Fruit fly (Drosophila melanogaster): ENCODE results near the gene CG8534.

CG8534 gene

DNA sequence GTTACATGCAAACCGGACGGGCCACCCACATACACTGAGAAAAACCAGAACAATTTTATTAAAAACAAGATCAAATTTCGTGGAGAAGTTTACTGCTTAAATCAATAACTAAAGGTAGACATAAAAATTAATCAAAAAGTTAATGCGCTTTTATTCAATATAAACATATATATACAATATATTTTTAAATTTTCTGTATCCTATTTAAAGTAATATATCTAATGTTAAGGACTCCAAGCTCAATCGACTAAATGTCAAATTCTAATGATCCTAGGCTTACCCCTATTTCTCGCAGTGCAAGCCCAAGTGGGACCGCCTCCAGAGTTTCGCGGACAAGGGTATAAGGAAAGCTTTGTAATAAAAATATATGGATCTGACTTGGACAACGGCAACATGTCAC, 45.2 kb downstream of the CG8534 start:
- TF ChIP-seq ci (GFP tag; IDR thresholded peaks at IDR 0.05) (no peak), ttk (GFP tag; IDR thresholded peaks at IDR 0.05) (no peak; the same call in 1 of the 2 replicates), CG10979 (tag; optimal IDR thresholded peaks at IDR 0.05) (no peak), Dref (GFP tag; IDR thresholded peaks at IDR 0.05) (no peak), CG13424 (tag; optimal IDR thresholded peaks at IDR 0.05) (peak; percentile 21), Fer3 (tag; optimal IDR thresholded peaks at IDR 0.05) (peak; percentile 20), CG10209 (GFP tag; optimal IDR thresholded peaks at IDR 0.05) (peak; percentile 15), Doc2 (GFP tag; IDR thresholded peaks at IDR 0.05) (no peak), fd102C (GFP tag; optimal IDR thresholded peaks at IDR 0.05) (no peak), CG13296 (GFP tag; optimal IDR thresholded peaks at IDR 0.05) (peak; percentile 44), row (GFP tag; IDR thresholded peaks at IDR 0.05) (peak; percentile 26; the same call in 1 of the 3 replicates), peb (GFP tag; IDR thresholded peaks at IDR 0.05) (no peak), CG15601 (tag; optimal IDR thresholded peaks at IDR 0.05) (no peak), Sry-β (GFP tag; optimal IDR thresholded peaks at IDR 0.05) (no peak), Atf6 (GFP tag; IDR thresholded peaks at IDR 0.05) (no peak), Oli (tag; optimal IDR thresholded peaks at IDR 0.05) (peak; percentile 17), Deaf1 (tag; optimal IDR thresholded peaks at IDR 0.05) (peak; percentile 4), sens (GFP tag) (no peak), emc (GFP tag; optimal IDR thresholded peaks at IDR 0.05) (no peak), nerfin-2 (GFP tag; IDR thresholded peaks at IDR 0.05; ENCODE audit: partially characterized antibody) (no peak), CG32767 (GFP tag; IDR thresholded peaks at IDR 0.05) (no peak), HLHmδ (GFP tag; optimal IDR thresholded peaks at IDR 0.05) (no peak), CG4707 (GFP tag; optimal IDR thresholded peaks at IDR 0.05) (no peak), Myb (GFP tag; optimal IDR thresholded peaks at IDR 0.05) (no peak), chif (GFP tag; optimal IDR thresholded peaks at IDR 0.05) (no peak), slbo (GFP tag; IDR thresholded peaks at IDR 0.05) (peak; percentile 18; the same call in 1 of the 2 replicates), CG9437 (GFP tag; optimal IDR thresholded peaks at IDR 0.05) (no peak), CG15696 (tag; optimal IDR thresholded peaks at IDR 0.05) (no peak), CG17568 (GFP tag; optimal IDR thresholded peaks at IDR 0.05) (no peak), da (GFP tag; optimal IDR thresholded peaks at IDR 0.05) (no peak), PHDP (tag; optimal IDR thresholded peaks at IDR 0.05) (peak; percentile 26), CG3281 (GFP tag; optimal IDR thresholded peaks at IDR 0.05) (peak; percentile 27), CG31365 (tag; optimal IDR thresholded peaks at IDR 0.05) (no peak), CG3065 (GFP tag; optimal IDR thresholded peaks at IDR 0.05) (no peak), insv (GFP tag; optimal IDR thresholded peaks at IDR 0.05) (no peak), chm (GFP tag; IDR thresholded peaks at IDR 0.05) (no peak), lmd (GFP tag; IDR thresholded peaks at IDR 0.05) (peak; percentile 39), Mad (GFP tag; optimal IDR thresholded peaks at IDR 0.05) (no peak), Dip3 (GFP tag; optimal IDR thresholded peaks at IDR 0.05) (no peak), HHEX (GFP tag; optimal IDR thresholded peaks at IDR 0.05) (peak; percentile 27), Dbx (GFP tag; IDR thresholded peaks at IDR 0.05) (0 out of 3 replicates have a peak, but pooled peaks have one; percentile 37), CG15269 (tag; optimal IDR thresholded peaks at IDR 0.05) (peak; percentile 33), D19B (GFP tag; optimal IDR thresholded peaks at IDR 0.05) (no peak), CG7839 (tag; optimal IDR thresholded peaks at IDR 0.05) (peak; percentile 51), pnt (GFP tag; optimal IDR thresholded peaks at IDR 0.05) (no peak), nerfin-1 (tag; optimal IDR thresholded peaks at IDR 0.05) (no peak), CG11723 (GFP tag; optimal IDR thresholded peaks at IDR 0.05) (no peak), CG9817 (tag; optimal IDR thresholded peaks at IDR 0.05) (peak; percentile 0), CG32772 (GFP tag; IDR thresholded peaks at IDR 0.05) (no peak), tgo (GFP tag; IDR thresholded peaks at IDR 0.05) (no peak; the same call in 2 of the 3 replicates), kni (GFP tag; optimal IDR thresholded peaks at IDR 0.05) (no peak)

Measured in whole organism, embryonic.